Worm (Caenorhabditis elegans) whole organism, L4/young adult: ENCODE measurements around the gene nspc-20.

Source experiments
- W03F9.2 ChIP-seq: fragments of 150-350 bp; optimal IDR thresholded peaks from 2 replicates; lab custom pipeline; 2014; ENCODE audit warnings: missing biosample characterization, missing genetic modification characterization
- him-1 ChIP-seq: sonication (generic microtip); optimal IDR thresholded peaks from 2 replicates; lab custom pipeline; 2016; ENCODE audit warnings: missing genotype, missing genetic modification reagents, missing genetic modification characterization, missing compliant biosample characterization

ce11 chrX:14530107-14530506, at the start of gene nspc-20:
- no peak for TF ChIP-seq W03F9.2 (tag; lab: Kevin White, UChicago)
- no peak for TF ChIP-seq him-1
